Worm (Caenorhabditis elegans) whole organism, L4 larva: Measurements from ENCODE around the gene sdz-23.

Source experiments
- D1046.2 ChIP-seq: fragments of 200-800 bp; sonication (Bioruptor generic); IDR thresholded peaks from 2 replicates; pipeline ENCODE4 v1.3.6; 2022; ENCODE audit warnings: missing genetic modification characterization, missing compliant biosample characterization
- F10B5.3 ChIP-seq: sonication (generic microtip); optimal IDR thresholded peaks from 2 replicates; lab custom pipeline; 2016; ENCODE audit warnings: mild to moderate bottlenecking, missing genetic modification characterization, missing compliant biosample characterization
- F26F4.8 ChIP-seq: fragments of 200-800 bp; sonication (Bioruptor generic); conservative IDR thresholded peaks from 2 replicates; pipeline ENCODE4 v1.3.6; 2022; ENCODE audit warnings: missing genetic modification characterization, missing compliant biosample characterization
- R02D3.7 ChIP-seq: fragments of 150-350 bp; sonication (generic microtip); optimal IDR thresholded peaks from 3 replicates; lab custom pipeline; 2014; ENCODE audit warnings: missing biosample characterization, missing genetic modification characterization
- Y105C5A.15 ChIP-seq: fragments of 200-800 bp; sonication (Bioruptor generic); IDR thresholded peaks from 2 replicates; pipeline ENCODE4 v1.3.6; 2022; ENCODE audit warnings: missing genetic modification characterization, missing compliant biosample characterization
- Y48G9A.11 ChIP-seq: fragments of 200-800 bp; sonication (Bioruptor generic); IDR thresholded peaks from 2 replicates; pipeline ENCODE4 v1.3.6; 2022; ENCODE audit warnings: missing genetic modification reagents, missing genetic modification characterization, missing compliant biosample characterization
- Y5F2A.4 ChIP-seq: fragments of 200-800 bp; sonication (Bioruptor generic); optimal IDR thresholded peaks from 2 replicates; lab custom pipeline; 2018; ENCODE audit warnings: mild to moderate bottlenecking, missing genetic modification characterization, missing compliant biosample characterization
- ZK337.2 ChIP-seq: fragments of 200-800 bp; sonication (Bioruptor generic); IDR thresholded peaks from 2 replicates; pipeline ENCODE4 v1.3.6; 2022; ENCODE audit warnings: missing genetic modification reagents, missing genetic modification characterization, missing compliant biosample characterization
- attf-4 ChIP-seq: sonication (generic microtip); optimal IDR thresholded peaks from 3 replicates; lab custom pipeline; 2017; ENCODE audit warnings: missing biosample characterization, missing genetic modification characterization
- ceh-32 ChIP-seq: sonication (generic microtip); optimal IDR thresholded peaks from 2 replicates; lab custom pipeline; 2016; ENCODE audit warnings: mild to moderate bottlenecking, missing genetic modification characterization, missing compliant biosample characterization; ENCODE audit not compliant: poor library complexity
- ceh-44 ChIP-seq: fragments of 200-800 bp; sonication (Bioruptor generic); IDR thresholded peaks from 2 replicates; pipeline ENCODE4 v1.3.6; 2022; ENCODE audit warnings: missing genetic modification reagents, missing genetic modification characterization, missing compliant biosample characterization
- ctbp-1 ChIP-seq: fragments of 200-800 bp; sonication (Bioruptor generic); IDR thresholded peaks from 2 replicates; pipeline ENCODE4 v1.3.6; 2022; ENCODE audit warnings: missing genetic modification reagents, missing genetic modification characterization, missing compliant biosample characterization
- daf-19 ChIP-seq: fragments of 200-800 bp; sonication (Bioruptor generic); conservative IDR thresholded peaks from 2 replicates; pipeline ENCODE4 v1.3.6; 2022; ENCODE audit warnings: missing genetic modification characterization, missing compliant biosample characterization
- egl-27 ChIP-seq: sonication (generic microtip); optimal IDR thresholded peaks from 3 replicates; lab custom pipeline; 2017; ENCODE audit warnings: missing biosample characterization, missing genetic modification reagents, missing genetic modification characterization
- lim-7 ChIP-seq: fragments of 200-800 bp; sonication (Bioruptor generic); IDR thresholded peaks from 2 replicates; pipeline ENCODE4 v1.3.6; 2022; ENCODE audit warnings: missing genetic modification characterization, missing compliant biosample characterization
- lin-1 ChIP-seq: fragments of 200-800 bp; sonication (Bioruptor generic); IDR thresholded peaks from 2 replicates; pipeline ENCODE4 v1.3.6; 2022; ENCODE audit warnings: missing genetic modification reagents, missing genetic modification characterization, missing compliant biosample characterization
- lin-15B ChIP-seq: fragments of 150-350 bp; sonication (generic microtip); optimal IDR thresholded peaks from 3 replicates; lab custom pipeline; 2014; ENCODE audit warnings: missing biosample characterization, missing genetic modification characterization
- lin-29 ChIP-seq: fragments of 200-800 bp; sonication (Bioruptor generic); IDR thresholded peaks from 2 replicates; pipeline ENCODE4 v1.3.6; 2022; ENCODE audit warnings: missing genetic modification reagents, missing genetic modification characterization, missing compliant biosample characterization
- lin-38 ChIP-seq: fragments of 200-800 bp; sonication (Bioruptor generic); IDR thresholded peaks from 2 replicates; pipeline ENCODE4 v1.3.6; 2022; ENCODE audit warnings: missing genetic modification reagents, missing genetic modification characterization, missing compliant biosample characterization
- lsy-2 ChIP-seq, 2 experiments: fragments of 150-350 bp in 1 of 2; sonication (generic microtip) in 1 of 2; optimal IDR thresholded peaks; 2 replicates each; lab custom pipeline; 2014 to 2017; ENCODE audit warnings: missing biosample characterization in 2 of 2, missing genetic modification characterization in 2 of 2
- madf-9 ChIP-seq: fragments of 200-800 bp; sonication (Bioruptor generic); conservative IDR thresholded peaks from 2 replicates; pipeline ENCODE4 v1.3.6; 2022; ENCODE audit warnings: missing genetic modification reagents, missing genetic modification characterization, missing compliant biosample characterization
- mes-2 ChIP-seq: sonication (generic microtip); optimal IDR thresholded peaks from 2 replicates; lab custom pipeline; 2016; ENCODE audit warnings: missing genotype, mild to moderate bottlenecking, missing genetic modification characterization, missing compliant biosample characterization; ENCODE audit not compliant: poor library complexity, severe bottlenecking
- nhr-10 ChIP-seq: fragments of 150-350 bp; optimal IDR thresholded peaks from 2 replicates; lab custom pipeline; 2014; ENCODE audit warnings: missing biosample characterization, missing genetic modification characterization
- nhr-102 ChIP-seq: sonication (generic microtip); optimal IDR thresholded peaks from 2 replicates; lab custom pipeline; 2016; ENCODE audit warnings: mild to moderate bottlenecking, missing genetic modification characterization, moderate library complexity, missing compliant biosample characterization
- nhr-48 ChIP-seq: sonication (generic microtip); optimal IDR thresholded peaks from 2 replicates; lab custom pipeline; 2016; ENCODE audit warnings: mild to moderate bottlenecking, missing genetic modification characterization, missing compliant biosample characterization
- pha-4 ChIP-seq, 2 experiments: fragments of 150-350 bp in 1 of 2; fragments of 200-800 bp in 1 of 2; sonication (Bioruptor generic) in 1 of 2; IDR thresholded peaks in 1 of 2; optimal IDR thresholded peaks in 1 of 2; 2 replicates each; pipeline versions ENCODE4 v1.3.6 to Lab custom; 2014 to 2022; ENCODE audit warnings: missing genetic modification characterization in 2 of 2, missing genetic modification reagents in 2 of 2, missing biosample characterization in 1 of 2, missing compliant biosample characterization in 1 of 2
- rbr-2 ChIP-seq: sonication (generic microtip); optimal IDR thresholded peaks from 2 replicates; lab custom pipeline; 2016; ENCODE audit warnings: missing genotype, missing genetic modification characterization, missing compliant biosample characterization
- saeg-2 ChIP-seq: fragments of 200-800 bp; sonication (Bioruptor generic); IDR thresholded peaks from 2 replicates; pipeline ENCODE4 v1.3.6; 2022; ENCODE audit warnings: missing genetic modification reagents, missing genetic modification characterization, missing compliant biosample characterization
- set-16 ChIP-seq: fragments of 200-800 bp; sonication (Bioruptor generic); IDR thresholded peaks from 2 replicates; pipeline ENCODE4 v1.3.6; 2022; ENCODE audit warnings: missing genetic modification reagents, missing genetic modification characterization, missing compliant biosample characterization
- spr-1 ChIP-seq: sonication (generic microtip); optimal IDR thresholded peaks from 2 replicates; lab custom pipeline; 2016; ENCODE audit warnings: mild to moderate bottlenecking, missing genetic modification characterization, missing compliant biosample characterization
- spr-3 ChIP-seq: fragments of 200-800 bp; sonication (Bioruptor generic); optimal IDR thresholded peaks from 2 replicates; lab custom pipeline; 2018; ENCODE audit warnings: mild to moderate bottlenecking, missing genetic modification characterization, missing compliant biosample characterization
- tra-1 ChIP-seq: fragments of 200-800 bp; sonication (Bioruptor generic); IDR thresholded peaks from 2 replicates; pipeline ENCODE4 v1.3.6; 2022; ENCODE audit warnings: missing genetic modification reagents, missing genetic modification characterization, missing compliant biosample characterization
- vab-7 ChIP-seq: fragments of 200-800 bp; sonication (Bioruptor generic); IDR thresholded peaks from 2 replicates; pipeline ENCODE4 v1.3.6; 2022; ENCODE audit warnings: missing genetic modification reagents, missing genetic modification characterization, missing compliant biosample characterization
- zfp-2 ChIP-seq: sonication (generic microtip); optimal IDR thresholded peaks from 2 replicates; lab custom pipeline; 2016; ENCODE audit warnings: mild to moderate bottlenecking, missing genetic modification characterization, missing compliant biosample characterization

The sdz-23 gene

DNA sequence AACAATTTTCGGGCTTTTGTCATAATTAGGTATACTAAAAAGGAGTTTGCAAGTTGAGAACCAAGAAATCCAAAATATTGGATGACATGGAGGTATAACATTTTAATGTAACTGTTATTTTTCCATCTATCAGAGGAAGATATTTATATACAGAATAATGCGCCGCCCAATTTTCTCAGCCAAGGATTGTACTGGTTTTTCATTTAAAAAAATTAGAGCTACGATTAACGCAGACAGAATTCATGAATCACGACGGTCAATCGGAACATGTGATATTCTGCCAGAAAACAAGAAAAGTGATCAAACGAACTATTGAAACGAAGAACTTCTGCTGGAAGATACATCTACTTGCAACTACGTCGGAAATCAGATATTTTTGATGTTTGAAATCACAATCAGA lies 1.2 kb upstream of the sdz-23 start, which contains the start of gene str-145:
Gene str-145 (minus strand): TSS at position 101 of the 400 bp plus-strand sequence.
- TF ChIP-seq nhr-102 (tag; lab: Kevin White, UChicago) (no peak), lin-15B (tag; lab: Kevin White, UChicago) (no peak), Y5F2A.4 (GFP tag; lab: Kevin White, UChicago) (no peak), daf-19 (GFP tag; lab: Robert Waterston, UW) (no peak), ceh-44 (GFP tag; lab: Robert Waterston, UW) (no peak), nhr-10 (no peak), pha-4 (GFP tag; IDR thresholded peaks at IDR 0.05; lab: Robert Waterston, UW) (no peak), pha-4 (tag; optimal IDR thresholded peaks at IDR 0.05; lab: Kevin White, UChicago) (no peak), mes-2 (tag; lab: Kevin White, UChicago) (no peak)

DNA sequence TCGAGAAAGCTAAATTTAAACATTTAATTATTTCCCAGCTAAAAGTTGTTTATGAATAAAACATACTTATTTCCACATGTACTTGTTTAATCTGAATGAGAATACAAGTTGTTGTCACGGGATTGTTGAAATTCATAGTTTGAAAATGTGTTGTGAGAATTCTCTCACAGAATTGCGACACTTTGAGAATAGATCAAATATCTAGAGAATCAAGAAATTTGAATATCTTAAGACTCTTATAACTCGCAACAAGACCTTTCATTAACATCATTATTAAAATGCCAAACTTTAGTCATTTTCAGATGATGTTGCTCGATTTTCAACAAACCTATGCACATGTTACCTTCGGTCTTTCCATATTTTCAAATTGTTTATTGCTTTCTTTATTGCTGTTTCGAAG lies 3.6 kb downstream of the sdz-23 start, which contains the start of gene str-90:
Gene str-90 (plus strand): TSS at position 301 of the 400 bp plus-strand sequence.
- TF ChIP-seq lin-15B (tag; lab: Kevin White, UChicago) (no peak), ceh-44 (GFP tag; lab: Robert Waterston, UW) (no peak), mes-2 (tag; lab: Kevin White, UChicago) (no peak), set-16 (GFP tag; lab: Robert Waterston, UW) (no peak), lin-1 (GFP tag; lab: Robert Waterston, UW) (no peak), vab-7 (GFP tag; lab: Robert Waterston, UW) (no peak), ctbp-1 (GFP tag; lab: Robert Waterston, UW) (no peak), lin-38 (GFP tag; lab: Robert Waterston, UW) (no peak), Y105C5A.15 (GFP tag; lab: Robert Waterston, UW) (no peak), lin-29 (GFP tag; lab: Robert Waterston, UW) (no peak), pha-4 (GFP tag; IDR thresholded peaks at IDR 0.05; lab: Robert Waterston, UW) (no peak), pha-4 (tag; optimal IDR thresholded peaks at IDR 0.05; lab: Kevin White, UChicago) (no peak), zfp-2 (no peak), saeg-2 (no peak), F26F4.8 (GFP tag; lab: Robert Waterston, UW) (no peak), D1046.2 (GFP tag; lab: Robert Waterston, UW) (no peak), egl-27 (tag; lab: Kevin White, UChicago) (no peak)

ce11 chrV:8104473-8104872 lies 5.1 kb downstream of the sdz-23 start, which contains the start of gene srlf-16:
Gene srlf-16 (plus strand): TSS chrV:8104773.
- no peak for TF ChIP-seq spr-3 (GFP tag; lab: Kevin White, UChicago)
- TF ChIP-seq nhr-48 (tag; lab: Kevin White, UChicago), result no peak
- no peak for TF ChIP-seq D1046.2 (GFP tag; lab: Robert Waterston, UW)
- no peak for TF ChIP-seq lim-7 (GFP tag; lab: Robert Waterston, UW)
- TF ChIP-seq R02D3.7 (tag; lab: Kevin White, UChicago), result no peak
- TF ChIP-seq pha-4 (GFP tag; IDR thresholded peaks at IDR 0.05; lab: Robert Waterston, UW), result no peak
- TF ChIP-seq pha-4 (tag; optimal IDR thresholded peaks at IDR 0.05; lab: Kevin White, UChicago), result no peak
- TF ChIP-seq lin-38 (GFP tag; lab: Robert Waterston, UW), result no peak
- no peak for TF ChIP-seq tra-1 (GFP tag; lab: Robert Waterston, UW)
- no peak for TF ChIP-seq Y48G9A.11 (GFP tag; lab: Robert Waterston, UW)

DNA sequence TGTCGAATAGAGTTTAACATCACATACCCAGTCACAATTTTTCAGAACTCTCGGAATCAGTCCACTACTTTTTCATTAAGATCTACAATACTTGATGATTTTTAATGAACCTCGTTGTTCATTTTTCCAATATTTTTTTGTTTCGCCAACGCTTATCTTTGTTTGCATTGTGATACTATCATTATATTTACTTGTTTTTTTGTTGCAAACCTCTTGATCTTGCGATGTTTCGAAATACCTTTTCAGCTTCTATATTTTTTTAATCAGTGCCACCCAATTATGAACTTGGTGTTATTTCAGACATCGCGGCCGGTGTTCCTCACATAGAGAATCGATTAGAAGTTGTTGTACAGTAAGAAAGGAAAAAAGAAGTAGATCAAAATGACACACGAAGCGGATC lies 9.3 kb downstream of the sdz-23 start, which contains the start of gene myo-5:
Gene myo-5 (plus strand): TSS at position 301 of the 400 bp plus-strand sequence.
- no peak for TF ChIP-seq F10B5.3
- no peak for TF ChIP-seq ceh-32 (tag; lab: Kevin White, UChicago)
- no peak for TF ChIP-seq ZK337.2 (GFP tag; lab: Robert Waterston, UW)
- no peak for TF ChIP-seq rbr-2 (tag; lab: Kevin White, UChicago)
- TF ChIP-seq attf-4 (tag; lab: Kevin White, UChicago), result no peak
- TF ChIP-seq daf-19 (GFP tag; lab: Robert Waterston, UW), result no peak
- no peak for TF ChIP-seq lsy-2 (tag; optimal IDR thresholded peaks at IDR 0.05; lab: Kevin White, UChicago)
- TF ChIP-seq spr-1 (tag; lab: Kevin White, UChicago), result no peak
- TF ChIP-seq pha-4 (GFP tag; IDR thresholded peaks at IDR 0.05; lab: Robert Waterston, UW), result no peak
- no peak for TF ChIP-seq pha-4 (tag; optimal IDR thresholded peaks at IDR 0.05; lab: Kevin White, UChicago)
- TF ChIP-seq madf-9 (GFP tag; lab: Robert Waterston, UW), result no peak
